Fruit fly (Drosophila melanogaster) whole organism, embryonic: ENCODE measurements around the gene CG15308.
A peak's percentile ranks its signal among the peaks of the same experiment; 100 is the strongest.

Experiments
- CG13123 ChIP-seq: fragments of 200-800 bp; sonication (Bioruptor generic); optimal IDR thresholded peaks from 2 replicates; lab custom pipeline; 2016; ENCODE audit warnings: missing biosample characterization, missing genetic modification characterization
- CG14014 ChIP-seq: fragments of 200-800 bp; sonication (Bioruptor generic); IDR thresholded peaks from 2 replicates; pipeline ENCODE4 v1.3.6; 2022; ENCODE audit warnings: missing biosample characterization, missing genetic modification characterization
- CG30431 ChIP-seq: fragments of 200-800 bp; sonication (Bioruptor generic); optimal IDR thresholded peaks from 2 replicates; lab custom pipeline; 2017; ENCODE audit warnings: missing biosample characterization, missing genetic modification characterization
- Hr51 ChIP-seq, 2 experiments: fragments of 200-800 bp; sonication (Bioruptor generic); optimal IDR thresholded peaks; 2 replicates in 1 of 2; 3 replicates in 1 of 2; lab custom pipeline; 2016 to 2018; ENCODE audit warnings: missing biosample characterization in 2 of 2, missing genetic modification characterization in 2 of 2, mild to moderate bottlenecking in 1 of 2, moderate library complexity in 1 of 2
- Pdp1 ChIP-seq, 2 experiments: fragments of 200-800 bp; sonication (Bioruptor generic); optimal IDR thresholded peaks; 3 replicates each; lab custom pipeline; 2016; ENCODE audit warnings: missing biosample characterization in 2 of 2, missing genetic modification characterization in 2 of 2, mild to moderate bottlenecking in 1 of 2, moderate library complexity in 1 of 2
- lbe ChIP-seq: fragments of 200-800 bp; sonication (Bioruptor generic); optimal IDR thresholded peaks from 2 replicates; lab custom pipeline; 2016; ENCODE audit warnings: missing biosample characterization, mild to moderate bottlenecking, missing genetic modification characterization
- sisA ChIP-seq: fragments of 200-800 bp; sonication (Bioruptor generic); IDR thresholded peaks from 2 replicates; pipeline ENCODE4 v1.3.6; 2022; ENCODE audit warnings: missing biosample characterization, missing genetic modification characterization
- unpg ChIP-seq: fragments of 200-800 bp; sonication (Bioruptor generic); optimal IDR thresholded peaks from 3 replicates; lab custom pipeline; 2018; ENCODE audit warnings: missing biosample characterization, mild to moderate bottlenecking, missing genetic modification characterization, moderate library complexity

DNA sequence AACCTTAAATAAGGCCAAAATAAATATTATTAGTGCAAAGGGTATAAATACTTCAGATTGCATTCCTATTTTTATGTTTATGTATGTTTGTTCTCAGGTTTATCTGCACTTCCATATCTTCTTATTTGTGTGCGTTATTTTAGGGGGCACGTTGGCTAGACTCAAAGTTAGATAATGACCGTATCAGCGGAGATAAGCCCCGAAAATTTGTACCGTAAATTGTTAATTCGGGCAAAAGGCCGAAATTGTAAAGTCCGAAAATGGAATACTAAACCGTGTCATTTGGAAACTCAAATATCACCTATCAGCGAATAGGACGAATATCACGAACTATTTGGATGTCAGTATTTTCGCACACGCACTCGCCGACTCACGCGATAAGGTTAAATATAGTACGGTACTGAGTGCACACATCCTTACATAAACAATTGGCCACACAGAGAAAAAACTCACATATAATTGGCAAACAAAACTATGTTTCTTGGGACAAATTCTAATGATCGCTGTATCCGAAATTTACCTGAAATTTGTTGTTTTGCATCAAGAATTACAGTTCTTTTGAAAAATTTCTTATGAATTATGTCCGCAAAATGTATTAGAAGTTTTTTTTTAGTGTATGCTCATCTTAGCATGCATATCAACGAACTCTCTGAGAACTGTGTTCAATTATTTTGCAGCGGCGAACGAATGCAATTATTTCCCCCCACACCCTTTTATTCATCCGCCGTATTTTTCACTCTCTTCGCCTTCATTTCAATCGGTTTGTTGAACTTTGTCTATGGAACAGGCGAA, 44.4 kb upstream of the CG15308 start, which contains the start of gene Hk:
- TF ChIP-seq CG30431 (GFP tag; lab: Kevin White, UChicago) (no peak), lbe (no peak), Hr51 (GFP tag; optimal IDR thresholded peaks at IDR 0.05; lab: Kevin White, UChicago) (peak in 1 of 2 experiments; percentile 49), CG14014 (no peak), sisA (no peak), CG13123 (GFP tag; lab: Kevin White, UChicago) (no peak), Pdp1 (GFP tag; optimal IDR thresholded peaks at IDR 0.05; lab: Kevin White, UChicago) (peak; percentile 15 to 74), unpg (GFP tag; lab: Kevin White, UChicago) (peak; percentile 28)
